Worm (Caenorhabditis elegans) whole organism, midembryonic: ENCODE measurements around the gene tdpo-1.

Experiments
- cog-1 ChIP-seq: sonication (generic microtip); optimal IDR thresholded peaks from 2 replicates; lab custom pipeline; 2016; ENCODE audit warnings: missing genetic modification characterization, missing compliant biosample characterization
- tab-1 ChIP-seq: fragments of 200-800 bp; sonication (Bioruptor generic); IDR thresholded peaks from 2 replicates; pipeline ENCODE4 v1.3.6; 2022; ENCODE audit warnings: missing genetic modification characterization, missing compliant biosample characterization
- ztf-23 ChIP-seq: fragments of 200-800 bp; sonication (Bioruptor generic); IDR thresholded peaks from 2 replicates; pipeline ENCODE4 v1.3.6; 2022; ENCODE audit warnings: missing genetic modification reagents, missing genetic modification characterization, missing compliant biosample characterization

DNA sequence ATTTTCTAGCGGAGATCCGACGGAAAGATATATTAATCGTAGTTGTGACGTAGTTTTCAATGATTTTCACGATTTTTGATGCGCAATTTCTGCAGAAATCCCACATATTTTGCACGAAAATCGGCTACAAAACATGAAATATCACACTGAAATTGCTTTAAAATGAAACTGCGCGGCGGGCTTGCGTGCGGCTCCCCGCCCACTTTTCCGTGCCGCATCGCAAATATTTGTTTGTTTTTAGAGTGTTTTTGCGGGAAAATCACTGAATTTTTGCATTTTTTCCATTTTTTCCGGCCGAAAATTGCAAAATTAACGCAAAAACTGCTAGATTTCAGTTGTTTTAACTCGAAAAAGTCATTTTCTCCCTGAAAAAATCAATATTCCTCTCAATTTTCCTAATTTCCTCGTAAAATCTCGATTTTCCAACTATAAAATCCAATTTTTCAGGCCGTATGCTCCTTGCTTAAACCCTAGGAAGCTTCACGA, 21.4 kb downstream of the tdpo-1 start, which contains the start of gene Y76B12C.6:
- TF ChIP-seq tab-1 (peak; percentile 65; the same call in 1 of the 2 replicates), ztf-23 (peak; percentile 74), cog-1 (tag; lab: Kevin White, UChicago) (peak; percentile 36)
